Worm (Caenorhabditis elegans): ENCODE measurements around the gene lsy-2.

The lsy-2 gene

DNA sequence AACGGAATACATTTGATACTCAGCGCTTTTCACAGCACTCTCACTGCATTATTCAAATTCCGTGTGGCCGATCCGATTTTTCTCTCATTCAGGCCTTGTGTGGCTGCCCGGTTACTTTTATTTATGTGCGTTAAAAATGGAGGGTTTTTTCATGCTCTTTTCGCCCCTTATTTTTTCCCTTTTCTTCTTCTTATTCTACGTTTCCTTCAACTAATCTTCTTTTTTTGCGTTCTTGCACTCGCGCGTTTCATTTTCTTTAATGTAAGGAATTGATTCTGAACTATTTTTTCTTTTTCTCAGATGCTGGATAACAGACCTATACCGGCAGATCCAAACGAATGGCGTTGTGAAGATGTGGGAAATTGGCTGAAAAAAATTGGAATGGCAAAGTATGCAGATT is 19.2 kb downstream of the lsy-2 start, which contains the start of gene F53B1.2:
TSS of gene F53B1.2 (plus strand) at position 301 of the 400 bp plus-strand sequence.
- no peak for TF ChIP-seq fkh-10 (GFP tag; optimal IDR thresholded peaks at IDR 0.05)

DNA sequence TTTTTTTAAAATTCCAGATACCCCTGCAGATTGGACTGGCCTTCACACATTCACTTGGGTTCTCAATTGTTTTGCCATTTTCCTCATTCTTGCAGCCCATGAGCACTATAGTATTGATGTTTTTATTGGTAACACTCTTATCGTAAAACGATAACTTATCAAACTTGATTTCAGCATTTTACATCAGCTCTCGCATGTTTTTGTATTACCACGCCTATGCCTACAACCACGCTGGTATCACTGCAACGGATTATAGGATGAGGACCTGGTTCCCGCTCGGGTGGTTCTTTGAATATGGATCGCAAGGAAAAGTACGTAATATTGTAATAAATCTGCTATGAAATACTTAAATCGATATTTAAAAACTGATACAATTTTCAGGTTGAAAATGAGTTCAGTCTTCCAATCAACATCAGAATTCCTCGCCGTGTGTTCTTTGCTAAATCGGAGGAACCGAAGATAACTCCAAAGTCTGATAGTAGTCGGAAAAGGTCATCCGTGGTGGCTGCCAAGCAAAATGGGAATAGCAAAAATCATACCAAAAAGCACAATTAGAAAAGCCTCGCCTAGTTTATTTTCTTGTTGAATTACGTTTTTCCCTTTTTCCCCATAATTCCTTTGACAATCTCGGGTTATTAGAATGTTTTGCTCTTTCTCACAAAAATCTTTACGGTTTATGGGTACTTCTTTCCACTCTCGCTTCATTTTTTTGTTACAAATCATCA is 21.3 kb downstream of the lsy-2 start:
- TF ChIP-seq spr-3 (GFP tag; optimal IDR thresholded peaks at IDR 0.05) (no peak), ceh-28 (tag; optimal IDR thresholded peaks at IDR 0.05) (no peak), unc-62 (GFP tag; optimal IDR thresholded peaks at IDR 0.05 in 1 of 2) (peak in 1 of 2 experiments; percentile 96), unc-62 (tag; optimal IDR thresholded peaks at IDR 0.05) (no peak), aha-1 (tag) (peak; percentile 47), T26A8.4 (GFP tag; IDR thresholded peaks at IDR 0.05) (peak; percentile 73; the same call in 1 of the 2 replicates), zip-2 (tag; optimal IDR thresholded peaks at IDR 0.05) (no peak), php-3 (GFP tag; IDR thresholded peaks at IDR 0.05) (no peak), dpl-1 (GFP tag; optimal IDR thresholded peaks at IDR 0.05) (no peak), ceh-62 (tag; optimal IDR thresholded peaks at IDR 0.05) (no peak)

DNA sequence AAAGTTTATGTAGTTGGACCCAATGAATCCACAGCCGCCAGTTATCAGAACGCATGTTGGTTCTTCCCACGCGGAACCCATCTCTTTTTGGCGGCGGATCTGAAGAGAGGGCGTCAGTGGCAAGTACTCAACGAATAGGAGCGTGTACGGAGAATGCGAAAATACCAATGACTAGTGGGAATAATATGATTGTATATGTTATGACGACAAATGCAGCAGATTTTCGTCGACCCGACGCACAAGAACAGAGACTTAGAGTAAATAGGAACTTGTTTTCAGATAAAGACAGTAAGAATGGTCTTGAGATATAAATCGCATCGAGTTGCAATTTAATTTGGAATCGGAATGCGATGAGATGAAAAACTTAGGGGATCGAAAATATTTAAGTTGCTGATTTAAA is 23.5 kb downstream of the lsy-2 start, which contains the start of gene bus-5:
TSS of gene bus-5 (minus strand) at position 101 of the 400 bp plus-strand sequence.
- TF ChIP-seq ztf-7 (tag; optimal IDR thresholded peaks at IDR 0.05) (no peak), F26F4.8 (GFP tag; conservative IDR thresholded peaks at IDR 0.05) (no peak), unc-62 (GFP tag; optimal IDR thresholded peaks at IDR 0.05 in 1 of 2) (peak in 1 of 2 experiments; percentile 50), unc-62 (tag; optimal IDR thresholded peaks at IDR 0.05) (no peak)

DNA sequence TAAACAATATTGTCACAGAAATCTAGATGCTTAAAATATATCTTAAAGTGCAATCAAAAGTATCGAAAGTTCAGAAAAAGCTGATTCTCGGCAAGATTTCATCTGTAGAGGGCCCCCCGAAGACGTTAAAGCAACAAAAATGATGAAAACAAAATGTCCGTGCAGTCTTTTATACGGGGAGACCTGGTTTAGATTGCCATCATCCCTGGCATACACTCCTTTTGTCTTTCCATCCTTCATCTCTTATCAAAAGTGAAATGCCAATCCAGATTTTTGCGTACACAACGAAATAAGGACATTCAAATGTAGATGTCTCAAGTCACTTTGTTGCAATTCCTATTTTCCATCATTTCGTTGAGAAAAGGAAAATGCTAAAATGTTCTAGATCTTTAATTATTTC is 24.7 kb downstream of the lsy-2 start:
- no peak for TF ChIP-seq F10B5.3 (tag; optimal IDR thresholded peaks at IDR 0.05)
- no peak for TF ChIP-seq dmd-6 (GFP tag; IDR thresholded peaks at IDR 0.05)
- TF ChIP-seq aha-1 (tag), result peak; percentile 83

DNA sequence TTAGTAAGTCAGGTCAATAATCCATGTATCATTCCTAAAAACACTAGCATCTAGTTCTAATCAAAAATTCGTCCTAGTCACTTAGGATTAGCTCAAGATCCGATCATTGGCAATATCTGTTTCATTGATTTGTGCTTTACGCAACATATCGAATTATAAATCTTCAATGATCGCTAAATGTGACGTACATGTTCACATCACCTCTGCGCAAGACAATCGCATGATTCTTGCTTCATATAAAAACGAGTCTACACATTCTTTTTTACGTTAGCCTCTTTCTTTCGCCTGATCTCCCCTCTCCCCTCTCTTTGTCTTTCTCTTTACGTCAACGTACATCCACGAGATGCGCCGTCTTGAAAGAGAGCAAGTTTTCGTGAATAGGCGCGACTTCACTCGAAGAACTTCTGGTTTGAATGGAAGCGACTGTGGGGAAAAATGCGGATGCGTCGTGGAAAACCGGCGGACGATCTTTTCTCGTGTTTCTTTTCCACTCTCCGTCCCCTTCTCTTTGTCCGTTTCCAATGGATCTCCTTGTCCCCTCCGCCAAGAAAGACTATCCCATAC is 26.9 kb downstream of the lsy-2 start:
- TF ChIP-seq gei-8 (GFP tag; optimal IDR thresholded peaks at IDR 0.05), result no peak
- TF ChIP-seq nhr-25 (tag; optimal IDR thresholded peaks at IDR 0.05; ENCODE audit: borderline replicate concordance, insufficient read depth), result no peak
- no peak for TF ChIP-seq lir-3 (tag; optimal IDR thresholded peaks at IDR 0.05)
- no peak for TF ChIP-seq nhr-237 (tag; optimal IDR thresholded peaks at IDR 0.05)
- TF ChIP-seq T26A8.4 (GFP tag; IDR thresholded peaks at IDR 0.05), result 0 out of 2 replicates have a peak, but pooled peaks have one; percentile 35
- TF ChIP-seq nhr-48 (tag; optimal IDR thresholded peaks at IDR 0.05), result peak; percentile 61
- no peak for TF ChIP-seq cey-2 (tag; optimal IDR thresholded peaks at IDR 0.05; ENCODE audit: borderline replicate concordance, insufficient read depth)
- no peak for TF ChIP-seq daf-19 (GFP tag; conservative IDR thresholded peaks at IDR 0.05)
- TF ChIP-seq ceh-32 (tag; optimal IDR thresholded peaks at IDR 0.05; ENCODE audit: poor library complexity), result no peak
- no peak for TF ChIP-seq mdt-29 (GFP tag; IDR thresholded peaks at IDR 0.05)
- no peak for TF ChIP-seq aly-2 (tag; optimal IDR thresholded peaks at IDR 0.05)
- TF ChIP-seq Y48G9A.11 (GFP tag; IDR thresholded peaks at IDR 0.05), result no peak
- peak; percentile 68 for TF ChIP-seq hlh-11 (tag; optimal IDR thresholded peaks at IDR 0.05)
- TF ChIP-seq ces-1 (GFP tag; optimal IDR thresholded peaks at IDR 0.05), result no peak
- peak; percentile 17 for TF ChIP-seq nhr-28 (tag; optimal IDR thresholded peaks at IDR 0.05)
- no peak for TF ChIP-seq ama-1 (optimal IDR thresholded peaks at IDR 0.05)
- TF ChIP-seq zip-2 (tag; optimal IDR thresholded peaks at IDR 0.05), result no peak
- TF ChIP-seq zfp-2 (tag; optimal IDR thresholded peaks at IDR 0.05), result no peak
- no peak for TF ChIP-seq Y75B8A.6 (GFP tag; IDR thresholded peaks at IDR 0.05)
- peak; percentile 8 to 74 for TF ChIP-seq mdl-1 (tag; optimal IDR thresholded peaks at IDR 0.05)
- no peak for TF ChIP-seq mep-1 (tag; optimal IDR thresholded peaks at IDR 0.05)
- TF ChIP-seq ceh-62 (tag; optimal IDR thresholded peaks at IDR 0.05), result no peak
- TF ChIP-seq spr-1 (tag; optimal IDR thresholded peaks at IDR 0.05), result peak; percentile 22
- no peak for TF ChIP-seq Y5F2A.4 (GFP tag; optimal IDR thresholded peaks at IDR 0.05)
- TF ChIP-seq mes-2 (tag; optimal IDR thresholded peaks at IDR 0.05; ENCODE audit: poor library complexity, severe bottlenecking), result no peak
- TF ChIP-seq F37D6.2 (tag; optimal IDR thresholded peaks at IDR 0.05), result no peak
- TF ChIP-seq aha-1 (tag), result peak; percentile 82
- no peak for TF ChIP-seq fkh-10 (GFP tag; optimal IDR thresholded peaks at IDR 0.05)
- TF ChIP-seq madf-5 (GFP tag; IDR thresholded peaks at IDR 0.05), result no peak
- no peak for TF ChIP-seq F44E2.7 (GFP tag; IDR thresholded peaks at IDR 0.05)
- TF ChIP-seq zfp-3 (GFP tag; conservative IDR thresholded peaks at IDR 0.05), result no peak
